Worm (Caenorhabditis elegans): ENCODE measurements around the gene lst-6.

DNA sequence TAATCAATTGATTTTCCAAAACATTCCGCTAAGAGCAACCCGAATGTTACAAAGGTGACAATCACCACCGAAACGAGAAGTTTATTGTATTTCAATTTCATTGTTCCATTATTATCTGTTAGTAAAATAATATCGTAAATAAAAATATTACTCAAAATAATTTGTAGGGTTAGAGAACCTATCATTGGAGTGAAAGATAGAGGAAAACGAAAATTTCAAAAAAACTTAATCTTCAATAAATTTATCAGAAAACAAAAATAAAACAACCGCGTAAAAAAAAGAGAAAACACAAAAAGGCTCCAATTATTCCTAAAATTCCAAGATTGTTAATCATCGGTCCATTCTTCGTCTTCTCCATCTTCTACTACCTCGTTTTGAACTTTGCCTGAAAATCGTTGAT is 56.7 kb downstream of the lst-6 start, which contains the start of gene tra-2:
- TF ChIP-seq elt-3 (tag; optimal IDR thresholded peaks at IDR 0.05) (no peak), mdl-1 (tag; optimal IDR thresholded peaks at IDR 0.05) (no peak), lsy-2 (tag; optimal IDR thresholded peaks at IDR 0.05) (no peak), sma-3 (GFP tag; optimal IDR thresholded peaks at IDR 0.05) (no peak), aly-2 (tag; optimal IDR thresholded peaks at IDR 0.05) (no peak), ceh-82 (tag; optimal IDR thresholded peaks at IDR 0.05) (no peak), peb-1 (tag; optimal IDR thresholded peaks at IDR 0.05) (no peak), lin-13 (GFP tag; optimal IDR thresholded peaks at IDR 0.05) (no peak), egl-27 (tag; optimal IDR thresholded peaks at IDR 0.05) (no peak), nhr-10 (tag; optimal IDR thresholded peaks at IDR 0.05) (no peak), ceh-16 (tag; optimal IDR thresholded peaks at IDR 0.05) (no peak), nhr-6 (tag; optimal IDR thresholded peaks at IDR 0.05) (no peak), fos-1 (tag; optimal IDR thresholded peaks at IDR 0.05) (no peak), gmeb-1 (tag; optimal IDR thresholded peaks at IDR 0.05) (no peak)

All from whole organism, L2 larva.